Fruit fly (Drosophila melanogaster) whole organism, pupa: ENCODE measurements around the gene CG11563.

Experiments used
- CG10348 ChIP-seq: fragments of 200-800 bp; sonication (Bioruptor generic); IDR thresholded peaks from 2 replicates; pipeline ENCODE4 v1.3.6; 2022; ENCODE audit warnings: missing biosample characterization, missing genetic modification characterization
- CG12605 ChIP-seq: fragments of 200-800 bp; sonication (Bioruptor generic); IDR thresholded peaks from 2 replicates; pipeline ENCODE4 v1.3.6; 2022; ENCODE audit warnings: missing biosample characterization, missing genetic modification characterization
- CG13204 ChIP-seq: fragments of 200-800 bp; sonication (Bioruptor generic); optimal IDR thresholded peaks from 2 replicates; lab custom pipeline; 2018; ENCODE audit warnings: missing biosample characterization, mild to moderate bottlenecking, missing genetic modification characterization, moderate library complexity
- CG14655 ChIP-seq: fragments of 200-800 bp; sonication (Bioruptor generic); optimal IDR thresholded peaks from 3 replicates; lab custom pipeline; 2017; ENCODE audit warnings: mild to moderate bottlenecking, missing biosample characterization, missing genetic modification reagents, missing genetic modification characterization
- CG15710 ChIP-seq: fragments of 200-800 bp; sonication (Bioruptor generic); optimal IDR thresholded peaks from 2 replicates; lab custom pipeline; 2018; ENCODE audit warnings: missing biosample characterization, mild to moderate bottlenecking, missing genetic modification characterization, moderate library complexity
- CG17806 ChIP-seq: fragments of 200-800 bp; sonication (Bioruptor generic); optimal IDR thresholded peaks from 2 replicates; lab custom pipeline; 2018; ENCODE audit warnings: missing biosample characterization, mild to moderate bottlenecking, missing genetic modification characterization, moderate library complexity
- CG32121 ChIP-seq: fragments of 200-800 bp; sonication (Bioruptor generic); IDR thresholded peaks from 2 replicates; pipeline ENCODE4 v1.3.6; 2022; ENCODE audit warnings: missing biosample characterization, missing genetic modification characterization
- CG34367 ChIP-seq: fragments of 200-800 bp; sonication (Bioruptor generic); optimal IDR thresholded peaks from 2 replicates; lab custom pipeline; 2018; ENCODE audit warnings: missing biosample characterization, mild to moderate bottlenecking, missing genetic modification characterization
- CG4496 ChIP-seq: fragments of 200-800 bp; sonication (Bioruptor generic); IDR thresholded peaks from 3 replicates; pipeline ENCODE4 v1.3.6; 2022; ENCODE audit warnings: missing biosample characterization, missing genetic modification characterization
- CG8159 ChIP-seq: fragments of 200-800 bp; sonication (Bioruptor generic); optimal IDR thresholded peaks from 3 replicates; lab custom pipeline; 2018; ENCODE audit warnings: missing biosample characterization, mild to moderate bottlenecking, missing genetic modification characterization, moderate library complexity
- CG8301 ChIP-seq: fragments of 200-800 bp; sonication (Bioruptor generic); optimal IDR thresholded peaks from 2 replicates; lab custom pipeline; 2018; ENCODE audit warnings: missing biosample characterization, mild to moderate bottlenecking, missing genetic modification characterization
- CG9948 ChIP-seq: fragments of 200-800 bp; sonication (Bioruptor generic); optimal IDR thresholded peaks from 2 replicates; lab custom pipeline; 2018; ENCODE audit warnings: missing biosample characterization, mild to moderate bottlenecking, missing genetic modification characterization, moderate library complexity
- D1 ChIP-seq: fragments of 200-800 bp; sonication (Bioruptor generic); optimal IDR thresholded peaks from 2 replicates; lab custom pipeline; 2018; ENCODE audit warnings: missing biosample characterization, mild to moderate bottlenecking, missing genetic modification characterization, moderate library complexity
- EcR ChIP-seq: fragments of 200-800 bp; sonication (Bioruptor generic); optimal IDR thresholded peaks from 3 replicates; lab custom pipeline; 2019; ENCODE audit warnings: missing biosample characterization, missing genetic modification characterization, mild to moderate bottlenecking, moderate library complexity, missing genetic modification reagents
- Ets98B ChIP-seq: fragments of 200-800 bp; sonication (Bioruptor generic); IDR thresholded peaks from 2 replicates; pipeline ENCODE4 v1.3.6; 2022; ENCODE audit warnings: missing biosample characterization, missing genetic modification characterization
- Pif1A ChIP-seq: fragments of 200-800 bp; sonication (Bioruptor generic); optimal IDR thresholded peaks from 3 replicates; lab custom pipeline; 2016; ENCODE audit warnings: missing biosample characterization, missing genetic modification characterization
- Pif1B ChIP-seq: fragments of 200-800 bp; sonication (Bioruptor generic); optimal IDR thresholded peaks from 3 replicates; lab custom pipeline; 2016; ENCODE audit warnings: missing biosample characterization, missing genetic modification characterization
- Snoo ChIP-seq: fragments of 200-800 bp; sonication (Bioruptor generic); optimal IDR thresholded peaks from 3 replicates; lab custom pipeline; 2017; ENCODE audit warnings: missing biosample characterization, mild to moderate bottlenecking, missing genetic modification characterization, inconsistent platforms
- fd96Ca ChIP-seq: fragments of 200-800 bp; sonication (Bioruptor generic); IDR thresholded peaks from 3 replicates; pipeline ENCODE4 v1.3.6; 2022; ENCODE audit warnings: missing biosample characterization, missing genetic modification characterization
- gl ChIP-seq: fragments of 200-800 bp; sonication (Bioruptor generic); optimal IDR thresholded peaks from 2 replicates; lab custom pipeline; 2018; ENCODE audit warnings: missing biosample characterization, mild to moderate bottlenecking, missing genetic modification characterization
- rn ChIP-seq: fragments of 200-800 bp; sonication (Bioruptor generic); IDR thresholded peaks from 2 replicates; pipeline ENCODE4 v1.3.6; 2022; ENCODE audit warnings: missing biosample characterization, missing genetic modification characterization

CG11563 gene

dm6 chr3R:31718967-31719366, 17.9 kb upstream of the CG11563 start:
- TF ChIP-seq gl (tag; lab: Kevin White, UChicago) (peak; percentile 52), CG4496 (GFP tag; lab: Robert Waterston, UW) (peak; percentile 31; the same call in 1 of the 3 replicates), CG14655 (GFP tag; lab: Kevin White, UChicago) (no peak)
- TF ChIP-seq, all 21 proteins: peak for 2

DNA sequence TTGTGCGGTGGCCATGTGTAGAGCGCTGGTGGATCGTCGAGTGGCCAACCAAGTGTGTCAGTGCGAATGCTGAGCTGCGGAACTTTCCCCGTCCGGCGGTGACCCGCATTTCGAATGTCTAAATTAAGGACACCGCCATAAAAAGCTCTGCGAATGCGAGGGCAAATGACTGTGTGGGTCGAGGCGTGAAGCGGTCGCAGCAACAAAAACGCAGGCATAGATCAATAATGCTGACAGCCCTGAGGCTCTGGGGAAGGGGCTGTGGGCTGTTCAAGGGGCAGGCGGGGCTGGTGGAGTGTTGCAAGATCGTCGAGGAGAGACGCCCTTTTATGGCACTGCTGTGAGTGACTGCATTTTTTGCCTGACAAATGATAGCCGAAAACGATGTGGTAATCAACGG, 17.3 kb upstream of the CG11563 start:
- TF ChIP-seq CG4496 (GFP tag; lab: Robert Waterston, UW) (no peak), CG32121 (GFP tag; lab: Robert Waterston, UW) (peak; percentile 23; the same call in 1 of the 2 replicates)
- TF ChIP-seq, all 21 proteins: peak for 1

- no peak for TF ChIP-seq Snoo (tag; lab: Kevin White, UChicago)
- no peak for TF ChIP-seq CG32121 (GFP tag; lab: Robert Waterston, UW)
- TF ChIP-seq EcR: peak; percentile 38
- TF ChIP-seq CG12605 (GFP tag; lab: Robert Waterston, UW): no peak
- TF ChIP-seq Pif1B: no peak
- no peak for TF ChIP-seq CG4496 (GFP tag; lab: Robert Waterston, UW)
- peak; percentile 36 for TF ChIP-seq CG13204 (GFP tag; lab: Kevin White, UChicago)
- TF ChIP-seq fd96Ca (GFP tag; lab: Robert Waterston, UW): peak; percentile 20; the same call in 1 of the 3 replicates
These were observed 16.7 kb upstream of the CG11563 start for dm6 chr3R:31720112-31720511.

DNA sequence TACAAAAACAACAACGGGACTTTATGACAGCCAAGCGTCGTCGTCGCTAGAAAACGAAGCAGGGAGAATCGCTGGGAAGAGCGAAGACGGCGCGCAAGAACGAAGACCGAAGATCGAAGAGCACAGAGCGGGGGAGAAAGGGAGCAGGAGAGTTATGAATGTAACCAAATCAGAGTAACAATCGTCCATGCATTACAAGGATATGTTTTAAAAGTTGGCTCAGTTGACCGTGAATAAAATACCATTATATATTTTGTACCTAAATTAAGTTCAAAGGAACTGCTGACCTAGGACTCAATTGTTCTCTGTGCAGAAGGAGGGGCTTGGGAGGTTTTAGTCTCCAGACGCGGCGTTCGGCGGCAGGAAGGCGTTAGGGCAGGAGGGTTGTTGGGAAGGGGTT, 15.4 kb upstream of the CG11563 start:
- TF ChIP-seq CG8159 (tag; lab: Kevin White, UChicago) (no peak), Pif1A (GFP tag; lab: Kevin White, UChicago) (no peak), CG9948 (tag; lab: Kevin White, UChicago) (peak; percentile 13), CG12605 (GFP tag; lab: Robert Waterston, UW) (no peak), CG32121 (GFP tag; lab: Robert Waterston, UW) (no peak), CG17806 (tag; lab: Kevin White, UChicago) (no peak), CG4496 (GFP tag; lab: Robert Waterston, UW) (no peak), Ets98B (GFP tag; lab: Robert Waterston, UW) (no peak), fd96Ca (GFP tag; lab: Robert Waterston, UW) (0 out of 3 replicates have a peak, but pooled peaks have one; percentile 13), CG15710 (tag; lab: Kevin White, UChicago) (no peak), D1 (tag; lab: Kevin White, UChicago) (no peak), gl (tag; lab: Kevin White, UChicago) (no peak), CG14655 (GFP tag; lab: Kevin White, UChicago) (peak; percentile 41), CG34367 (no peak), rn (GFP tag; lab: Robert Waterston, UW) (no peak), CG13204 (GFP tag; lab: Kevin White, UChicago) (no peak), CG8301 (tag; lab: Kevin White, UChicago) (peak; percentile 54)

- TF ChIP-seq EcR (no peak), CG15710 (tag; lab: Kevin White, UChicago) (no peak), CG4496 (GFP tag; lab: Robert Waterston, UW) (no peak), Pif1B (no peak), Ets98B (GFP tag; lab: Robert Waterston, UW) (no peak)
These were observed 14.9 kb upstream of the CG11563 start for dm6 chr3R:31721958-31722357.

DNA sequence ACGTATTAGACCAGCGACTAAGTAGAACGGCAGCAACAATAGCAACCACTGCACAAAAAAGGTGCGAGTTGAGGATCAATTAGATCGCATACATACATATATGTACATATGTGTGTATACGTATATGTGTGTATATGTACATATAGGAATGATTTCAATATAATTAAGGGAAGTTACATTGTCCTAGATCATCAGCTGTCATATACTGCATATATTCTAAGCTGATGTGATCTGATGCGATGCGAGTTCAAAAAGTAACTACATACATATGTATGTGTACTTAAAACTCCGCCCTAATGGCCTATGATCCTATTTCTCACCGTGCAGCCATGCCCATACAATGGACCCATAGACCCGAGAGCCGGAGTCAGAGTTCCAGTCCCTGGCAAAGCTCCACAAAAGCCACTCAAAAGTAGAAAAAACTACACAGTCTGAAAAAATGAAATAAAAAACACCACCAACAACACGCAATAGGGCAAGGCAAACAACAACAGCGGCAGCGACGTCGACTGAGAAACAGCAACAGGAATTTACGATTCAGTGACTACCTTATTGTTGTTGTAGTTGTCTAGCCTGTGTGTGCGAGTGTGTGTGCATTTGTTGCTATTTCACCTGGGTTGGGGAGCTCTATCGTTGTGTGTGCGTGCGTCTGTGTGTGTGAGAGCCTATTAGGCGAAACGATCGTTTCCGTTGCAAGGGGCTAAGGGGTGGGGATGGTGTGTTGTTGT, 13.5 kb upstream of the CG11563 start:
- TF ChIP-seq CG34367 (peak; percentile 31), CG4496 (GFP tag; lab: Robert Waterston, UW) (0 out of 3 replicates have a peak, but pooled peaks have one; percentile 7), CG12605 (GFP tag; lab: Robert Waterston, UW) (no peak), CG9948 (tag; lab: Kevin White, UChicago) (peak; percentile 41), Pif1B (peak; percentile 61), CG14655 (GFP tag; lab: Kevin White, UChicago) (peak; percentile 85), CG8301 (tag; lab: Kevin White, UChicago) (peak; percentile 71), fd96Ca (GFP tag; lab: Robert Waterston, UW) (peak; percentile 71), CG17806 (tag; lab: Kevin White, UChicago) (peak; percentile 33), Ets98B (GFP tag; lab: Robert Waterston, UW) (no peak; the same call in 1 of the 2 replicates), D1 (tag; lab: Kevin White, UChicago) (no peak), Pif1A (GFP tag; lab: Kevin White, UChicago) (peak; percentile 46), CG8159 (tag; lab: Kevin White, UChicago) (no peak), EcR (peak; percentile 53), CG10348 (GFP tag; lab: Robert Waterston, UW) (no peak), Snoo (tag; lab: Kevin White, UChicago) (no peak), rn (GFP tag; lab: Robert Waterston, UW) (no peak), CG15710 (tag; lab: Kevin White, UChicago) (peak; percentile 20), CG32121 (GFP tag; lab: Robert Waterston, UW) (peak; percentile 60; the same call in 1 of the 2 replicates)
